Worm (Caenorhabditis elegans) whole organism, young adult: Measurements from ENCODE around the gene hsb-1.

Experiments used
- F49E8.2 ChIP-seq: sonication (generic microtip); optimal IDR thresholded peaks from 3 replicates; lab custom pipeline; 2017; ENCODE audit warnings: missing genetic modification characterization, mild to moderate bottlenecking, missing compliant biosample characterization, antibody characterized with exemption, moderate library complexity; ENCODE audit not compliant: insufficient read depth
- Y56A3A.18 ChIP-seq: fragments of 200-800 bp; sonication (Bioruptor generic); IDR thresholded peaks from 2 replicates; pipeline ENCODE4 v1.3.6; 2022; ENCODE audit warnings: missing genetic modification reagents, missing genetic modification characterization, missing compliant biosample characterization
- Y79H2A.3 ChIP-seq: fragments of 200-800 bp; sonication (Bioruptor generic); conservative IDR thresholded peaks from 2 replicates; pipeline ENCODE4 v1.3.6; 2022; ENCODE audit warnings: missing genetic modification reagents, missing genetic modification characterization, missing compliant biosample characterization
- nhr-90 ChIP-seq: sonication (generic microtip); optimal IDR thresholded peaks from 2 replicates; lab custom pipeline; 2016; ENCODE audit warnings: missing genotype, mild to moderate bottlenecking, missing genetic modification characterization, missing compliant biosample characterization
- tlf-1 ChIP-seq: fragments of 200-800 bp; sonication (Bioruptor generic); optimal IDR thresholded peaks from 2 replicates; lab custom pipeline; 2018; ENCODE audit warnings: mild to moderate bottlenecking, missing genetic modification characterization, missing compliant biosample characterization
- xnd-1 ChIP-seq: sonication (generic microtip); optimal IDR thresholded peaks from 2 replicates; lab custom pipeline; 2016; ENCODE audit warnings: missing genotype, missing genetic modification reagents, missing genetic modification characterization, missing compliant biosample characterization
- ztf-25 ChIP-seq: fragments of 200-800 bp; sonication (Bioruptor generic); IDR thresholded peaks from 2 replicates; pipeline ENCODE4 v1.3.6; 2022; ENCODE audit warnings: missing genetic modification reagents, missing genetic modification characterization, missing compliant biosample characterization

- no peak for TF ChIP-seq Y56A3A.18 (GFP tag; lab: Robert Waterston, UW)
- no peak for TF ChIP-seq Y79H2A.3 (GFP tag; lab: Robert Waterston, UW)
- no peak for TF ChIP-seq nhr-90
- no peak for TF ChIP-seq F49E8.2 (tag; lab: Kevin White, UChicago)
- no peak for TF ChIP-seq xnd-1 (tag; lab: Kevin White, UChicago)
- TF ChIP-seq ztf-25 (GFP tag; lab: Robert Waterston, UW): no peak
- TF ChIP-seq tlf-1: no peak
Measured at ce11 chrIV:12585966-12586365, 18.9 kb upstream of the hsb-1 start, which contains the start of gene K08E7.8.
